Worm (Caenorhabditis elegans): ENCODE measurements around the gene C18H9.1.
A peak's percentile ranks its signal among the peaks of the same experiment; 100 is the strongest.

The C18H9.1 gene

ce11 chrII:6707496-6708260, 8.8 kb downstream of the C18H9.1 start:
- TF ChIP-seq sea-1 (GFP tag; conservative IDR thresholded peaks at IDR 0.05) (no peak), hmbx-1 (tag; optimal IDR thresholded peaks at IDR 0.05) (no peak), ama-1 (optimal IDR thresholded peaks at IDR 0.05) (no peak), F13C5.2 (tag; optimal IDR thresholded peaks at IDR 0.05) (no peak), hmg-4 (GFP tag; optimal IDR thresholded peaks at IDR 0.05) (no peak)

ce11 chrII:6708980-6709379, 10.1 kb downstream of the C18H9.1 start:
- TF ChIP-seq ceh-36 (tag; optimal IDR thresholded peaks at IDR 0.05) (no peak), ets-7 (tag; optimal IDR thresholded peaks at IDR 0.05) (no peak)

- no peak for TF ChIP-seq scrt-1 (GFP tag; IDR thresholded peaks at IDR 0.05)
- TF ChIP-seq F13C5.2 (tag; optimal IDR thresholded peaks at IDR 0.05), result no peak
- TF ChIP-seq ama-1 (optimal IDR thresholded peaks at IDR 0.05), result no peak
- no peak for TF ChIP-seq hmg-4 (GFP tag; optimal IDR thresholded peaks at IDR 0.05)
- no peak for TF ChIP-seq ceh-13 (GFP tag; optimal IDR thresholded peaks at IDR 0.05)
- no peak for TF ChIP-seq hmbx-1 (tag; optimal IDR thresholded peaks at IDR 0.05)
- no peak for TF ChIP-seq tra-4 (tag; optimal IDR thresholded peaks at IDR 0.05)
- no peak for TF ChIP-seq tbx-37 (GFP tag; conservative IDR thresholded peaks at IDR 0.05)
- TF ChIP-seq pes-1 (GFP tag; IDR thresholded peaks at IDR 0.05), result no peak
- no peak for TF ChIP-seq sea-1 (GFP tag; conservative IDR thresholded peaks at IDR 0.05)
Observed at ce11 chrII:6709680-6710079, 10.8 kb downstream of the C18H9.1 start.

- no peak for TF ChIP-seq hmbx-1 (tag; optimal IDR thresholded peaks at IDR 0.05)
- no peak for TF ChIP-seq pes-1 (GFP tag; IDR thresholded peaks at IDR 0.05)
- TF ChIP-seq B0310.2 (tag; optimal IDR thresholded peaks at IDR 0.05), result no peak
- TF ChIP-seq hnd-1 (tag; optimal IDR thresholded peaks at IDR 0.05), result no peak
- TF ChIP-seq flt-1 (GFP tag; IDR thresholded peaks at IDR 0.05), result no peak
- TF ChIP-seq ceh-13 (GFP tag; optimal IDR thresholded peaks at IDR 0.05), result no peak
- TF ChIP-seq scrt-1 (GFP tag; IDR thresholded peaks at IDR 0.05), result no peak
- TF ChIP-seq ets-7 (tag; optimal IDR thresholded peaks at IDR 0.05), result no peak
- no peak for TF ChIP-seq hmg-4 (GFP tag; optimal IDR thresholded peaks at IDR 0.05)
- TF ChIP-seq ama-1 (optimal IDR thresholded peaks at IDR 0.05), result no peak
- TF ChIP-seq tbx-11 (GFP tag; IDR thresholded peaks at IDR 0.05), result no peak
- TF ChIP-seq aly-1 (tag; optimal IDR thresholded peaks at IDR 0.05), result peak; percentile 4
- no peak for TF ChIP-seq tbx-37 (GFP tag; conservative IDR thresholded peaks at IDR 0.05)
- peak; percentile 9 for TF ChIP-seq ceh-36 (tag; optimal IDR thresholded peaks at IDR 0.05)
Observed at ce11 chrII:6710596-6710995, 11.7 kb downstream of the C18H9.1 start.

- TF ChIP-seq tbx-37 (GFP tag; conservative IDR thresholded peaks at IDR 0.05) (no peak), hmbx-1 (tag; optimal IDR thresholded peaks at IDR 0.05) (no peak), ceh-36 (tag; optimal IDR thresholded peaks at IDR 0.05) (peak; percentile 19), hmg-4 (GFP tag; optimal IDR thresholded peaks at IDR 0.05) (no peak), F13C5.2 (tag; optimal IDR thresholded peaks at IDR 0.05) (no peak)
Observed at ce11 chrII:6712177-6712981, 13.5 kb downstream of the C18H9.1 start, which contains the start of the genes dpy-10 and T14B4.19. TSS of gene dpy-10 (minus strand) at chrII:6712227. TSS of gene T14B4.19 (minus strand) at chrII:6712931.

ce11 chrII:6713003-6713402, 14.1 kb downstream of the C18H9.1 start:
- TF ChIP-seq ceh-36 (tag; optimal IDR thresholded peaks at IDR 0.05) (no peak), hnd-1 (tag; optimal IDR thresholded peaks at IDR 0.05) (no peak), tra-4 (tag; optimal IDR thresholded peaks at IDR 0.05) (no peak), aly-1 (tag; optimal IDR thresholded peaks at IDR 0.05) (no peak), ama-1 (optimal IDR thresholded peaks at IDR 0.05) (no peak), tbx-11 (GFP tag; IDR thresholded peaks at IDR 0.05) (no peak), hmg-4 (GFP tag; optimal IDR thresholded peaks at IDR 0.05) (no peak), scrt-1 (GFP tag; IDR thresholded peaks at IDR 0.05) (no peak), ceh-13 (GFP tag; optimal IDR thresholded peaks at IDR 0.05) (no peak)

- TF ChIP-seq ama-1 (optimal IDR thresholded peaks at IDR 0.05) (no peak), ceh-36 (tag; optimal IDR thresholded peaks at IDR 0.05) (no peak), aly-1 (tag; optimal IDR thresholded peaks at IDR 0.05) (no peak), hmbx-1 (tag; optimal IDR thresholded peaks at IDR 0.05) (no peak), flt-1 (GFP tag; IDR thresholded peaks at IDR 0.05) (no peak), ets-7 (tag; optimal IDR thresholded peaks at IDR 0.05) (no peak), tbx-11 (GFP tag; IDR thresholded peaks at IDR 0.05) (no peak), pes-1 (GFP tag; IDR thresholded peaks at IDR 0.05) (no peak), tra-4 (tag; optimal IDR thresholded peaks at IDR 0.05) (no peak), ceh-13 (GFP tag; optimal IDR thresholded peaks at IDR 0.05) (no peak)
Observed at ce11 chrII:6713832-6714342, 15.0 kb downstream of the C18H9.1 start, which contains the start of gene dpy-2. TSS of gene dpy-2 (plus strand) at chrII:6714292.

ce11 chrII:6715853-6716252, 17.0 kb downstream of the C18H9.1 start:
- TF ChIP-seq B0310.2 (tag; optimal IDR thresholded peaks at IDR 0.05) (no peak), ceh-36 (tag; optimal IDR thresholded peaks at IDR 0.05) (no peak), scrt-1 (GFP tag; IDR thresholded peaks at IDR 0.05) (no peak), hmbx-1 (tag; optimal IDR thresholded peaks at IDR 0.05) (no peak), ets-7 (tag; optimal IDR thresholded peaks at IDR 0.05) (no peak), ceh-13 (GFP tag; optimal IDR thresholded peaks at IDR 0.05) (no peak), aly-1 (tag; optimal IDR thresholded peaks at IDR 0.05) (no peak), hmg-4 (GFP tag; optimal IDR thresholded peaks at IDR 0.05) (no peak), F13C5.2 (tag; optimal IDR thresholded peaks at IDR 0.05) (no peak), tbx-11 (GFP tag; IDR thresholded peaks at IDR 0.05) (no peak), hnd-1 (tag; optimal IDR thresholded peaks at IDR 0.05) (no peak), flt-1 (GFP tag; IDR thresholded peaks at IDR 0.05) (no peak), ama-1 (optimal IDR thresholded peaks at IDR 0.05) (no peak)

Data from whole organism, early embryonic.